Worm (Caenorhabditis elegans) whole organism, L4 larva: ENCODE measurements around the gene ZK488.5.

Experiments used
- D1046.2 ChIP-seq: fragments of 200-800 bp; sonication (Bioruptor generic); IDR thresholded peaks from 2 replicates; pipeline ENCODE4 v1.3.6; 2022; ENCODE audit warnings: missing genetic modification characterization, missing compliant biosample characterization
- R02D3.7 ChIP-seq: fragments of 150-350 bp; sonication (generic microtip); optimal IDR thresholded peaks from 3 replicates; lab custom pipeline; 2014; ENCODE audit warnings: missing biosample characterization, missing genetic modification characterization
- aly-2 ChIP-seq: sonication (generic microtip); optimal IDR thresholded peaks from 2 replicates; lab custom pipeline; 2018; ENCODE audit warnings: missing biosample characterization, missing genetic modification characterization
- ama-1 ChIP-seq: fragments of 150-350 bp; optimal IDR thresholded peaks from 2 replicates; lab custom pipeline; 2014; ENCODE audit warnings: inconsistent platforms, mixed read lengths
- attf-4 ChIP-seq: sonication (generic microtip); optimal IDR thresholded peaks from 3 replicates; lab custom pipeline; 2017; ENCODE audit warnings: missing biosample characterization, missing genetic modification characterization
- ceh-28 ChIP-seq: fragments of 150-350 bp; optimal IDR thresholded peaks from 2 replicates; lab custom pipeline; 2014; ENCODE audit warnings: missing biosample characterization, missing genetic modification reagents, missing genetic modification characterization
- ceh-44 ChIP-seq: fragments of 200-800 bp; sonication (Bioruptor generic); IDR thresholded peaks from 2 replicates; pipeline ENCODE4 v1.3.6; 2022; ENCODE audit warnings: missing genetic modification reagents, missing genetic modification characterization, missing compliant biosample characterization
- ceh-62 ChIP-seq: sonication (generic microtip); optimal IDR thresholded peaks from 2 replicates; lab custom pipeline; 2017; ENCODE audit warnings: missing biosample characterization, missing genetic modification characterization
- daf-12 ChIP-seq: fragments of 150-350 bp; optimal IDR thresholded peaks from 2 replicates; lab custom pipeline; 2014; ENCODE audit warnings: missing biosample characterization, missing genetic modification reagents, missing genetic modification characterization
- daf-16 ChIP-seq, 3 experiments: sonication (generic microtip); optimal IDR thresholded peaks; 2 replicates each; lab custom pipeline; 2016 to 2017; ENCODE audit warnings: missing genetic modification characterization in 3 of 3, missing genetic modification reagents in 3 of 3, mild to moderate bottlenecking in 2 of 3, missing compliant biosample characterization in 2 of 3, missing biosample characterization in 1 of 3, moderate library complexity in 1 of 3
- dmd-8 ChIP-seq: fragments of 200-800 bp; sonication (Bioruptor generic); IDR thresholded peaks from 2 replicates; pipeline ENCODE4 v1.3.6; 2022; ENCODE audit warnings: missing genetic modification characterization, missing compliant biosample characterization
- egl-27 ChIP-seq: sonication (generic microtip); optimal IDR thresholded peaks from 3 replicates; lab custom pipeline; 2017; ENCODE audit warnings: missing biosample characterization, missing genetic modification reagents, missing genetic modification characterization
- egl-43 ChIP-seq: fragments of 200-800 bp; sonication (Bioruptor generic); IDR thresholded peaks from 2 replicates; pipeline ENCODE4 v1.3.6; 2022; ENCODE audit warnings: missing genetic modification reagents, missing genetic modification characterization, missing compliant biosample characterization
- fkh-10 ChIP-seq: fragments of 150-350 bp; optimal IDR thresholded peaks from 2 replicates; lab custom pipeline; 2014; ENCODE audit warnings: missing biosample characterization, missing genetic modification reagents, missing genetic modification characterization
- hlh-30 ChIP-seq: sonication (generic microtip); optimal IDR thresholded peaks from 2 replicates; lab custom pipeline; 2017; ENCODE audit warnings: antibody characterized with exemption, mild to moderate bottlenecking, missing genetic modification characterization, missing compliant biosample characterization; ENCODE audit not compliant: insufficient read depth
- hmg-1.1 ChIP-seq: fragments of 200-800 bp; sonication (Bioruptor generic); IDR thresholded peaks from 2 replicates; pipeline ENCODE4 v1.3.6; 2022; ENCODE audit warnings: missing genetic modification reagents, missing genetic modification characterization, missing compliant biosample characterization
- lim-7 ChIP-seq: fragments of 200-800 bp; sonication (Bioruptor generic); IDR thresholded peaks from 2 replicates; pipeline ENCODE4 v1.3.6; 2022; ENCODE audit warnings: missing genetic modification characterization, missing compliant biosample characterization
- lin-29 ChIP-seq: fragments of 200-800 bp; sonication (Bioruptor generic); IDR thresholded peaks from 2 replicates; pipeline ENCODE4 v1.3.6; 2022; ENCODE audit warnings: missing genetic modification reagents, missing genetic modification characterization, missing compliant biosample characterization
- lin-39 ChIP-seq: fragments of 150-350 bp; optimal IDR thresholded peaks from 2 replicates; lab custom pipeline; 2014; ENCODE audit warnings: missing biosample characterization, missing genetic modification reagents, missing genetic modification characterization
- mdl-1 ChIP-seq, 2 experiments: fragments of 150-350 bp in 1 of 2; sonication (generic microtip) in 1 of 2; optimal IDR thresholded peaks; 2 replicates each; lab custom pipeline; 2014 to 2017; ENCODE audit warnings: missing biosample characterization in 2 of 2, missing genetic modification characterization in 2 of 2
- nhr-10 ChIP-seq: fragments of 150-350 bp; optimal IDR thresholded peaks from 2 replicates; lab custom pipeline; 2014; ENCODE audit warnings: missing biosample characterization, missing genetic modification characterization
- nhr-11 ChIP-seq: fragments of 150-350 bp; optimal IDR thresholded peaks from 2 replicates; lab custom pipeline; 2014; ENCODE audit warnings: missing biosample characterization, missing genetic modification characterization
- nhr-76 ChIP-seq: fragments of 150-350 bp; optimal IDR thresholded peaks from 2 replicates; lab custom pipeline; 2014; ENCODE audit warnings: missing biosample characterization, missing genetic modification characterization
- rbr-2 ChIP-seq: sonication (generic microtip); optimal IDR thresholded peaks from 2 replicates; lab custom pipeline; 2016; ENCODE audit warnings: missing genotype, missing genetic modification characterization, missing compliant biosample characterization
- set-16 ChIP-seq: fragments of 200-800 bp; sonication (Bioruptor generic); IDR thresholded peaks from 2 replicates; pipeline ENCODE4 v1.3.6; 2022; ENCODE audit warnings: missing genetic modification reagents, missing genetic modification characterization, missing compliant biosample characterization
- skn-1 ChIP-seq: fragments of 150-350 bp; optimal IDR thresholded peaks from 2 replicates; lab custom pipeline; 2014; ENCODE audit warnings: missing biosample characterization, missing genetic modification characterization
- snpc-4 ChIP-seq: fragments of 150-350 bp; optimal IDR thresholded peaks from 2 replicates; lab custom pipeline; 2014; ENCODE audit warnings: missing biosample characterization, missing genetic modification characterization
- unc-130 ChIP-seq: sonication (generic microtip); optimal IDR thresholded peaks from 2 replicates; lab custom pipeline; 2016; ENCODE audit warnings: missing genetic modification reagents, missing genetic modification characterization, missing compliant biosample characterization
- unc-62 ChIP-seq, 3 experiments: fragments of 150-350 bp in 1 of 3; sonication (generic microtip); optimal IDR thresholded peaks in 2 of 3; peaks in 1 of 3; 1 replicate in 1 of 3; 2 replicates in 2 of 3; lab custom pipeline; 2014 to 2017; ENCODE audit warnings: missing biosample characterization in 3 of 3, missing genetic modification characterization in 3 of 3, missing genetic modification reagents in 3 of 3, missing genotype in 1 of 3
- vab-7 ChIP-seq: fragments of 200-800 bp; sonication (Bioruptor generic); IDR thresholded peaks from 2 replicates; pipeline ENCODE4 v1.3.6; 2022; ENCODE audit warnings: missing genetic modification reagents, missing genetic modification characterization, missing compliant biosample characterization
- zfp-2 ChIP-seq: sonication (generic microtip); optimal IDR thresholded peaks from 2 replicates; lab custom pipeline; 2016; ENCODE audit warnings: mild to moderate bottlenecking, missing genetic modification characterization, missing compliant biosample characterization

The ZK488.5 gene

DNA sequence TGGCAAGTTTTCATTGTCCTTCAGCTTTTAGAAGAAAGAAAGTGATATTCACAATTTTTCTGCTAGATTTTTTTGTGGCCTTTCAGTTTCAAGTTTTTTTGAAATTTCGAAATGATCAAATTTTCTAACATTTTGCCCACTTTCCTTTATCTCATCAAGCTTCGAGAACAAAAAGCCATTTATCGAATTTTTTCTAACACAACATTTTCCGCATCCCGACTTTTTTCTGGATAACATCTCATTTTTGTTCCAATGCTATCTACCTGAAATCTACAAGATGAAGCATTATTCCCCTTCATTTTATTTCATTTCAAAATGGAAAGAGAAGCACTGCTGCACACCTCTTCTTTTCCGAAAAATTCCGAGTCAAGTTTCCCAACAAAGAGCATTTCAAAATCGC lies at the start of gene ZK488.5:
TSS of gene ZK488.5 (plus strand) at position 301 of the 400 bp plus-strand sequence.
- TF ChIP-seq zfp-2 (tag; lab: Kevin White, UChicago): no peak

DNA sequence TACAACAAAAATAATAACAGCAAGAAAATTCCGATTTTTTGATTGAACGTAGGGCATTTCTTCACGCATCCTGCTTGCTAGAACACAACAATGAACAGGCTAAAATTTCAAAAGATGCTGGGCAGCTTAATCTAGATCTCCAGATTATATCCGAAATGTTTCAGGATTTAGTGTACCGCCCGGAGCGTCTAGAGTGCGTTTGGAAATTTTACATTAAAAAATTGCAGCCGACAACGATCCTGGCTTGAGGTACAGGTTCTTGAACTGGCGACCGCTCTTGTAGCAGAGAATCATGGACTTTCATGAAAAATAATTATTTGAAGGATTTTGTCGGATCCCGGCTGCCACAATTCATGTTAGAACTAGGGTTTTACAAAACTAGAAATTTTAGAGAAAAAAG lies 45.1 kb upstream of the ZK488.5 start, which contains the start of gene C14C6.6:
TSS of gene C14C6.6 (minus strand) at position 101 of the 400 bp plus-strand sequence.
- TF ChIP-seq R02D3.7 (tag; lab: Kevin White, UChicago) (no peak), hmg-1.1 (GFP tag; lab: Robert Waterston, UW) (no peak), ceh-62 (tag; lab: Kevin White, UChicago) (no peak), nhr-10 (tag; lab: Kevin White, UChicago) (no peak), aly-2 (tag; lab: Kevin White, UChicago) (no peak), fkh-10 (no peak), mdl-1 (tag; optimal IDR thresholded peaks at IDR 0.05; lab: Kevin White, UChicago) (no peak), snpc-4 (tag; lab: Kevin White, UChicago) (no peak), attf-4 (no peak), ceh-44 (GFP tag; lab: Robert Waterston, UW) (no peak), ceh-28 (tag; lab: Kevin White, UChicago) (no peak), skn-1 (no peak), nhr-11 (no peak), zfp-2 (tag; lab: Kevin White, UChicago) (no peak), rbr-2 (tag; lab: Kevin White, UChicago) (no peak), lin-39 (tag; lab: Kevin White, UChicago) (no peak), lin-29 (GFP tag; lab: Robert Waterston, UW) (no peak), lim-7 (GFP tag; lab: Robert Waterston, UW) (no peak)

DNA sequence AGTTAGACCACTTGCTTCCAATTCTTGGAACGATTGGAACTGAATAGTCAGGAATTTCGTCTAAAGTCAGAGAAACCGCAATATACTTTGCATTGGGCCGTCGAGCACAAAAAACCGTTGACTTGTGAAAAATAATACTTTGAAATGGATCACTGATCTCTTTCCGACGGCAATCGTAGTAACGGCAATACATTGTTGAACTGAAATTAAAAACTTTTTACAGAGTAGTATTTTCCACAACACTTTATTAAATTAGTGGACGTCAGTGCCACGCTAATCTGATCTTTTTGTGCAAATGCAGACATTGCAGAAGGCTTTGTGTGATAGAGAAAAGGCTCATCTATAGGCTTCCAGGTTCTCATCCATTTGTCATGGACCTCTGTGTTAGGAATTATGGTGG lies 40.7 kb upstream of the ZK488.5 start:
- TF ChIP-seq unc-62 (GFP tag; optimal IDR thresholded peaks at IDR 0.05 in 1 of 2; lab: Kevin White, UChicago): peak in 1 of 2 experiments; percentile 91
- TF ChIP-seq unc-62 (tag; optimal IDR thresholded peaks at IDR 0.05; lab: Kevin White, UChicago): no peak
- no peak for TF ChIP-seq vab-7 (GFP tag; lab: Robert Waterston, UW)
- no peak for TF ChIP-seq R02D3.7 (tag; lab: Kevin White, UChicago)
- TF ChIP-seq hlh-30 (tag; lab: Kevin White, UChicago): no peak
- TF ChIP-seq nhr-76 (tag; lab: Kevin White, UChicago): no peak
- no peak for TF ChIP-seq ama-1 (lab: Kevin White, UChicago)
- TF ChIP-seq daf-16 (GFP tag; optimal IDR thresholded peaks at IDR 0.05; lab: Kevin White, UChicago): no peak
- no peak for TF ChIP-seq daf-16 (tag; optimal IDR thresholded peaks at IDR 0.05; lab: Kevin White, UChicago)

DNA sequence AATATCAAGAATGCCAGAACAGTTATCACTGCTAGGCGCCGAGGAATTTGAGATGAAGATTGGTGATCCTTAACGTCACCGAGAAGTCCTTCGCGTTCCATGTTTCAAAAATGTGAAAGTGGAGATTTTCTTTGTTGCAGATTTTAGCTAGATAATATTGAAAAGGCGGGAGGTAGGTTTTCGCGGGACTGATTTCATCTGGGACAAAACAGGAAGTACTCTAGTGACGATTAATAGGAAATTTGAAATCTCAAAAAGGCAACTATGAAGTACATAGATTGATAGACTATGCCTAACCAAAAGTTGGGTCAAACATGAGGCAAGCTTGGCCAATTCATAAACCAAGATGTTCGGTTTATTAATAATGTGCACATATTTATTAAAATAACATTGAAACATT lies 40.0 kb upstream of the ZK488.5 start, which contains the start of gene C14C6.8:
TSS of gene C14C6.8 (minus strand) at position 101 of the 400 bp plus-strand sequence.
- TF ChIP-seq zfp-2 (tag; lab: Kevin White, UChicago) (no peak), fkh-10 (no peak), unc-62 (GFP tag; optimal IDR thresholded peaks at IDR 0.05 in 1 of 2; lab: Kevin White, UChicago) (no peak), unc-62 (tag; optimal IDR thresholded peaks at IDR 0.05; lab: Kevin White, UChicago) (no peak), set-16 (GFP tag; lab: Robert Waterston, UW) (no peak), rbr-2 (tag; lab: Kevin White, UChicago) (no peak), D1046.2 (GFP tag; lab: Robert Waterston, UW) (no peak), skn-1 (no peak), egl-27 (tag; lab: Kevin White, UChicago) (no peak), egl-43 (GFP tag; lab: Robert Waterston, UW) (no peak), daf-12 (tag; lab: Kevin White, UChicago) (no peak), attf-4 (no peak), unc-130 (GFP tag; lab: Kevin White, UChicago) (no peak), mdl-1 (tag; optimal IDR thresholded peaks at IDR 0.05; lab: Kevin White, UChicago) (no peak), ama-1 (lab: Kevin White, UChicago) (no peak)

DNA sequence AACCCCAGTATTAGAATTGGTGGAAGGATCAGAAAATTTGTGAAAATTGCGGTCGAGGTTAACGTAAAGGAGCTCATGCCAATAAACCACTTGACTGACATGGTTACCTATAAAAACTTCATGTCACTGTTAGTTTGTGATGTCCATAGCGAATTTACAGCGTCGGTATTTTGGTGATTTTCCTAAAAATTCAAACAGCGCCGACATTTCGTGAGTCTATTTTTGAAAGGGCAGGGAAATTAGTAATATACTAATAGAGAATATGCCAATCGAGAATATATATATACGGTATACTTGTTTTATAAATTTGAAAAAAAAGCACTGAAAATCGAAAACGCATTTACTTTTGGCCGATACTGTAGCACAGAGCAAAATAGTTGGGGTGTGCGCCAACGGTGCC lies 37.0 kb upstream of the ZK488.5 start, which contains the start of gene srx-8:
TSS of gene srx-8 (minus strand) at position 101 of the 400 bp plus-strand sequence.
- TF ChIP-seq lin-29 (GFP tag; lab: Robert Waterston, UW): no peak
- no peak for TF ChIP-seq dmd-8 (GFP tag; lab: Robert Waterston, UW)
